Worm (Caenorhabditis elegans) whole organism, young adult: Measurements from ENCODE around the gene Y116A8C.44.

Experiments used
- B0019.2 ChIP-seq: fragments of 200-800 bp; sonication (Bioruptor generic); conservative IDR thresholded peaks from 2 replicates; pipeline ENCODE4 v1.3.6; 2022; ENCODE audit warnings: missing genetic modification reagents, missing genetic modification characterization, missing compliant biosample characterization
- B0035.1 ChIP-seq: sonication (generic microtip); optimal IDR thresholded peaks from 2 replicates; lab custom pipeline; 2016; ENCODE audit warnings: missing genetic modification characterization, mild to moderate bottlenecking, missing compliant biosample characterization, missing genotype, missing genetic modification reagents
- B0336.3 ChIP-seq: fragments of 200-800 bp; sonication (Bioruptor generic); IDR thresholded peaks from 2 replicates; pipeline ENCODE4 v1.3.6; 2022; ENCODE audit warnings: missing genetic modification characterization, missing compliant biosample characterization
- C06A6.2 ChIP-seq: fragments of 200-800 bp; sonication (Bioruptor generic); conservative IDR thresholded peaks from 2 replicates; pipeline ENCODE4 v1.3.6; 2022; ENCODE audit warnings: missing genetic modification characterization, missing compliant biosample characterization
- F22D6.2 ChIP-seq: sonication (generic microtip); optimal IDR thresholded peaks from 2 replicates; lab custom pipeline; 2016; ENCODE audit warnings: mild to moderate bottlenecking, missing genetic modification characterization, missing compliant biosample characterization
- F39B2.1 ChIP-seq: fragments of 200-800 bp; sonication (Bioruptor generic); IDR thresholded peaks from 2 replicates; pipeline ENCODE4 v1.3.6; 2022; ENCODE audit warnings: missing genetic modification reagents, missing genetic modification characterization, missing compliant biosample characterization
- F57A8.1 ChIP-seq: fragments of 200-800 bp; sonication (Bioruptor generic); optimal IDR thresholded peaks from 2 replicates; lab custom pipeline; 2018; ENCODE audit warnings: mild to moderate bottlenecking, missing genetic modification characterization, moderate library complexity, missing compliant biosample characterization
- F57C9.4 ChIP-seq: sonication (generic microtip); optimal IDR thresholded peaks from 2 replicates; lab custom pipeline; 2017; ENCODE audit warnings: mild to moderate bottlenecking, missing genetic modification characterization, missing compliant biosample characterization
- K11D2.4 ChIP-seq: fragments of 200-800 bp; sonication (Bioruptor generic); IDR thresholded peaks from 2 replicates; pipeline ENCODE4 v1.3.6; 2022; ENCODE audit warnings: missing genetic modification reagents, missing genetic modification characterization, missing compliant biosample characterization
- K12H6.12 ChIP-seq: fragments of 200-800 bp; sonication (Bioruptor generic); optimal IDR thresholded peaks from 2 replicates; lab custom pipeline; 2018; ENCODE audit warnings: mild to moderate bottlenecking, missing genetic modification characterization, missing compliant biosample characterization
- Y53F4B.3 ChIP-seq: fragments of 200-800 bp; sonication (Bioruptor generic); IDR thresholded peaks from 2 replicates; pipeline ENCODE4 v1.3.6; 2022; ENCODE audit warnings: missing genetic modification reagents, missing genetic modification characterization, missing compliant biosample characterization
- Y53G8AR.9 ChIP-seq: fragments of 200-800 bp; sonication (Bioruptor generic); conservative IDR thresholded peaks from 2 replicates; pipeline ENCODE4 v1.3.6; 2022; ENCODE audit warnings: missing genetic modification reagents, missing genetic modification characterization, missing compliant biosample characterization
- Y56A3A.18 ChIP-seq: fragments of 200-800 bp; sonication (Bioruptor generic); IDR thresholded peaks from 2 replicates; pipeline ENCODE4 v1.3.6; 2022; ENCODE audit warnings: missing genetic modification reagents, missing genetic modification characterization, missing compliant biosample characterization
- athp-1 ChIP-seq: sonication (generic microtip); optimal IDR thresholded peaks from 2 replicates; lab custom pipeline; 2017; ENCODE audit warnings: mild to moderate bottlenecking, missing genetic modification characterization, missing compliant biosample characterization
- bed-1 ChIP-seq: fragments of 200-800 bp; sonication (Bioruptor generic); IDR thresholded peaks from 2 replicates; pipeline ENCODE4 v1.3.6; 2022; ENCODE audit warnings: missing genetic modification reagents, missing genetic modification characterization, missing compliant biosample characterization
- cebp-1 ChIP-seq, 2 experiments: fragments of 200-800 bp in 1 of 2; sonication (Bioruptor generic) in 1 of 2; sonication (generic microtip) in 1 of 2; IDR thresholded peaks in 1 of 2; optimal IDR thresholded peaks in 1 of 2; 2 replicates each; pipeline versions ENCODE4 v1.3.6 to Lab custom; 2017 to 2022; ENCODE audit warnings: missing compliant biosample characterization in 2 of 2, missing genetic modification characterization in 2 of 2, mild to moderate bottlenecking in 1 of 2, missing genetic modification reagents in 1 of 2, moderate library complexity in 1 of 2
- cebp-2 ChIP-seq: fragments of 200-800 bp; sonication (Bioruptor generic); IDR thresholded peaks from 2 replicates; pipeline ENCODE4 v1.3.6; 2022; ENCODE audit warnings: missing genetic modification characterization, missing compliant biosample characterization
- chd-7 ChIP-seq: sonication (generic microtip); optimal IDR thresholded peaks from 2 replicates; lab custom pipeline; 2016; ENCODE audit warnings: mild to moderate bottlenecking, missing genetic modification characterization, moderate library complexity, missing compliant biosample characterization
- die-1 ChIP-seq: sonication (generic microtip); optimal IDR thresholded peaks from 2 replicates; lab custom pipeline; 2016; ENCODE audit warnings: missing genotype, mild to moderate bottlenecking, missing genetic modification characterization, missing compliant biosample characterization
- dox-1 ChIP-seq: fragments of 200-800 bp; sonication (Bioruptor generic); IDR thresholded peaks from 2 replicates; pipeline ENCODE4 v1.3.6; 2022; ENCODE audit warnings: missing genetic modification reagents, missing genetic modification characterization, missing compliant biosample characterization
- dpff-1 ChIP-seq: sonication (generic microtip); optimal IDR thresholded peaks from 2 replicates; lab custom pipeline; 2017; ENCODE audit warnings: mild to moderate bottlenecking, missing genetic modification characterization, missing compliant biosample characterization
- efl-1 ChIP-seq: fragments of 150-350 bp; optimal IDR thresholded peaks from 2 replicates; lab custom pipeline; 2014; ENCODE audit warnings: missing biosample characterization, missing genetic modification reagents, missing genetic modification characterization
- egrh-3 ChIP-seq: fragments of 200-800 bp; sonication (Bioruptor generic); IDR thresholded peaks from 2 replicates; pipeline ENCODE4 v1.3.6; 2022; ENCODE audit warnings: missing genetic modification reagents, missing genetic modification characterization, missing compliant biosample characterization
- ekl-4 ChIP-seq: fragments of 200-800 bp; sonication (Bioruptor generic); IDR thresholded peaks from 2 replicates; pipeline ENCODE4 v1.3.6; 2022; ENCODE audit warnings: missing genetic modification reagents, missing genetic modification characterization, missing compliant biosample characterization
- ets-4 ChIP-seq: fragments of 200-800 bp; sonication (Bioruptor generic); optimal IDR thresholded peaks from 2 replicates; lab custom pipeline; 2018; ENCODE audit warnings: mild to moderate bottlenecking, missing genetic modification characterization, missing compliant biosample characterization
- fkh-3 ChIP-seq: sonication (generic microtip); optimal IDR thresholded peaks from 2 replicates; lab custom pipeline; 2016; ENCODE audit warnings: mild to moderate bottlenecking, missing genetic modification characterization, missing compliant biosample characterization
- gei-17 ChIP-seq: fragments of 200-800 bp; sonication (Bioruptor generic); optimal IDR thresholded peaks from 2 replicates; lab custom pipeline; 2018; ENCODE audit warnings: mild to moderate bottlenecking, missing genetic modification characterization, missing compliant biosample characterization
- him-1 ChIP-seq: sonication (generic microtip); optimal IDR thresholded peaks from 2 replicates; lab custom pipeline; 2016; ENCODE audit warnings: missing genotype, missing genetic modification reagents, missing genetic modification characterization, missing compliant biosample characterization
- hsf-1 ChIP-seq: fragments of 200-800 bp; sonication (Bioruptor generic); IDR thresholded peaks from 2 replicates; pipeline ENCODE4 v1.3.6; 2022; ENCODE audit warnings: missing genetic modification reagents, missing genetic modification characterization, missing compliant biosample characterization
- let-607 ChIP-seq, 2 experiments: fragments of 200-800 bp in 1 of 2; sonication (Bioruptor generic) in 1 of 2; sonication (generic microtip) in 1 of 2; optimal IDR thresholded peaks; 2 replicates each; lab custom pipeline; 2016 to 2018; ENCODE audit warnings: mild to moderate bottlenecking in 2 of 2, missing compliant biosample characterization in 2 of 2, missing genetic modification characterization in 2 of 2, moderate library complexity in 2 of 2, missing genotype in 1 of 2
- lin-54 ChIP-seq: fragments of 200-800 bp; sonication (Bioruptor generic); optimal IDR thresholded peaks from 2 replicates; lab custom pipeline; 2018; ENCODE audit warnings: mild to moderate bottlenecking, missing genetic modification characterization, missing compliant biosample characterization
- madf-6 ChIP-seq: fragments of 200-800 bp; sonication (Bioruptor generic); IDR thresholded peaks from 2 replicates; pipeline ENCODE4 v1.3.6; 2022; ENCODE audit warnings: missing genetic modification reagents, missing genetic modification characterization, missing compliant biosample characterization
- madf-8 ChIP-seq: fragments of 200-800 bp; sonication (Bioruptor generic); conservative IDR thresholded peaks from 2 replicates; pipeline ENCODE4 v1.3.6; 2022; ENCODE audit warnings: missing genetic modification reagents, missing genetic modification characterization, missing compliant biosample characterization
- mel-28 ChIP-seq: sonication (generic microtip); optimal IDR thresholded peaks from 2 replicates; lab custom pipeline; 2016; ENCODE audit warnings: borderline replicate concordance, mild to moderate bottlenecking, missing genetic modification characterization, missing compliant biosample characterization
- nfyb-1 ChIP-seq: fragments of 200-800 bp; sonication (Bioruptor generic); IDR thresholded peaks from 2 replicates; pipeline ENCODE4 v1.3.6; 2022; ENCODE audit warnings: missing genetic modification reagents, missing genetic modification characterization, missing compliant biosample characterization
- nhr-90 ChIP-seq: sonication (generic microtip); optimal IDR thresholded peaks from 2 replicates; lab custom pipeline; 2016; ENCODE audit warnings: missing genotype, mild to moderate bottlenecking, missing genetic modification characterization, missing compliant biosample characterization
- pha-4 ChIP-seq: fragments of 150-350 bp; sonication (generic microtip); optimal IDR thresholded peaks from 2 replicates; lab custom pipeline; 2014; ENCODE audit warnings: missing biosample characterization, missing genetic modification reagents, missing genetic modification characterization
- rec-8 ChIP-seq, 2 experiments: sonication (generic microtip); optimal IDR thresholded peaks; 2 replicates each; lab custom pipeline; 2016; ENCODE audit warnings: mild to moderate bottlenecking in 2 of 2, missing genetic modification characterization in 2 of 2, missing genetic modification reagents in 2 of 2, missing genotype in 2 of 2, missing biosample characterization in 1 of 2, missing compliant biosample characterization in 1 of 2, moderate library complexity in 1 of 2
- snpc-4 ChIP-seq, 5 experiments: fragments of 150-350 bp in 1 of 5; sonication (generic microtip) in 4 of 5; optimal IDR thresholded peaks; 2 replicates each; lab custom pipeline; 2014 to 2018; ENCODE audit warnings: missing genetic modification characterization in 5 of 5, missing biosample characterization in 3 of 5, antibody characterized with exemption in 2 of 5, mild to moderate bottlenecking in 2 of 5, missing compliant biosample characterization in 2 of 5, missing genotype in 2 of 5, moderate library complexity in 2 of 5, missing genetic modification reagents in 1 of 5
- sptf-2 ChIP-seq: fragments of 200-800 bp; sonication (Bioruptor generic); optimal IDR thresholded peaks from 2 replicates; lab custom pipeline; 2018; ENCODE audit warnings: mild to moderate bottlenecking, missing genetic modification characterization, missing compliant biosample characterization
- tbx-9 ChIP-seq: sonication (generic microtip); optimal IDR thresholded peaks from 2 replicates; lab custom pipeline; 2016; ENCODE audit warnings: borderline replicate concordance, missing genetic modification characterization, inconsistent platforms, missing compliant biosample characterization
- tlf-1 ChIP-seq: fragments of 200-800 bp; sonication (Bioruptor generic); optimal IDR thresholded peaks from 2 replicates; lab custom pipeline; 2018; ENCODE audit warnings: mild to moderate bottlenecking, missing genetic modification characterization, missing compliant biosample characterization
- zfh-2 ChIP-seq: fragments of 200-800 bp; sonication (Bioruptor generic); conservative IDR thresholded peaks from 2 replicates; pipeline ENCODE4 v1.3.6; 2022; ENCODE audit warnings: missing genetic modification reagents, missing genetic modification characterization, missing compliant biosample characterization
- ztf-22 ChIP-seq: fragments of 200-800 bp; sonication (Bioruptor generic); optimal IDR thresholded peaks from 2 replicates; lab custom pipeline; 2018; ENCODE audit warnings: mild to moderate bottlenecking, missing genetic modification characterization, moderate library complexity, missing compliant biosample characterization

The Y116A8C.44 gene

ce11 chrIV:17048257-17048656 lies 9.7 kb downstream of the Y116A8C.44 start, which contains the start of gene athp-3:
Gene athp-3 (minus strand): TSS chrIV:17048357.
- TF ChIP-seq efl-1 (GFP tag; lab: Kevin White, UChicago) (no peak), egrh-3 (GFP tag; lab: Robert Waterston, UW) (no peak), ztf-22 (GFP tag; lab: Kevin White, UChicago) (no peak), K11D2.4 (GFP tag; lab: Robert Waterston, UW) (no peak), dpff-1 (tag; lab: Kevin White, UChicago) (no peak), cebp-2 (GFP tag; lab: Robert Waterston, UW) (no peak), athp-1 (tag; lab: Kevin White, UChicago) (no peak), F57C9.4 (no peak), lin-54 (GFP tag; lab: Kevin White, UChicago) (no peak), F39B2.1 (no peak), gei-17 (no peak), B0019.2 (GFP tag; lab: Robert Waterston, UW) (no peak), ekl-4 (GFP tag; lab: Robert Waterston, UW) (no peak), fkh-3 (tag; lab: Kevin White, UChicago) (no peak), ets-4 (GFP tag; lab: Kevin White, UChicago) (no peak), tbx-9 (no peak), mel-28 (no peak), sptf-2 (GFP tag; lab: Kevin White, UChicago) (no peak), dox-1 (GFP tag; lab: Robert Waterston, UW) (no peak)

ce11 chrIV:17045691-17046090 lies 12.2 kb downstream of the Y116A8C.44 start, which contains the start of gene clec-195:
Gene clec-195 (minus strand): TSS chrIV:17045791.
- TF ChIP-seq Y53F4B.3 (no peak), athp-1 (tag; lab: Kevin White, UChicago) (no peak), hsf-1 (GFP tag; lab: Robert Waterston, UW) (no peak), madf-6 (GFP tag; lab: Robert Waterston, UW) (no peak), let-607 (tag; optimal IDR thresholded peaks at IDR 0.05; lab: Kevin White, UChicago) (no peak), die-1 (no peak), bed-1 (GFP tag; lab: Robert Waterston, UW) (no peak), nhr-90 (tag; lab: Kevin White, UChicago) (no peak), F22D6.2 (no peak), zfh-2 (no peak), F57A8.1 (GFP tag; lab: Kevin White, UChicago) (no peak), K12H6.12 (tag; lab: Kevin White, UChicago) (no peak), B0336.3 (GFP tag; lab: Robert Waterston, UW) (no peak), tlf-1 (no peak), B0035.1 (tag; lab: Kevin White, UChicago) (no peak), cebp-2 (GFP tag; lab: Robert Waterston, UW) (no peak), rec-8 (tag; optimal IDR thresholded peaks at IDR 0.05; lab: Kevin White, UChicago) (no peak)

ce11 chrIV:17040618-17041017 lies 17.3 kb downstream of the Y116A8C.44 start, which contains the start of gene Y116A8C.20:
Gene Y116A8C.20 (plus strand): TSS chrIV:17040918.
- TF ChIP-seq him-1 (tag; lab: Kevin White, UChicago): no peak
- TF ChIP-seq snpc-4 (GFP tag; optimal IDR thresholded peaks at IDR 0.05; lab: Kevin White, UChicago): no peak
- TF ChIP-seq snpc-4 (tag; optimal IDR thresholded peaks at IDR 0.05; lab: Kevin White, UChicago): no peak
- no peak for TF ChIP-seq nfyb-1 (GFP tag; lab: Robert Waterston, UW)
- TF ChIP-seq F39B2.1: no peak
- no peak for TF ChIP-seq cebp-1 (GFP tag; IDR thresholded peaks at IDR 0.05; lab: Robert Waterston, UW)
- no peak for TF ChIP-seq cebp-1 (tag; optimal IDR thresholded peaks at IDR 0.05; lab: Kevin White, UChicago)
- TF ChIP-seq C06A6.2 (GFP tag; lab: Robert Waterston, UW): no peak
- TF ChIP-seq lin-54 (GFP tag; lab: Kevin White, UChicago): no peak
- no peak for TF ChIP-seq chd-7 (tag; lab: Kevin White, UChicago)
- no peak for TF ChIP-seq Y56A3A.18 (GFP tag; lab: Robert Waterston, UW)
- TF ChIP-seq sptf-2 (GFP tag; lab: Kevin White, UChicago): no peak
- TF ChIP-seq Y53G8AR.9 (GFP tag; lab: Robert Waterston, UW): no peak
- TF ChIP-seq B0336.3 (GFP tag; lab: Robert Waterston, UW): no peak
- TF ChIP-seq bed-1 (GFP tag; lab: Robert Waterston, UW): no peak
- TF ChIP-seq pha-4 (tag; lab: Kevin White, UChicago): no peak
- no peak for TF ChIP-seq madf-8
